Worm (Caenorhabditis elegans): ENCODE measurements around the gene F58E6.4.

F58E6.4 gene

DNA sequence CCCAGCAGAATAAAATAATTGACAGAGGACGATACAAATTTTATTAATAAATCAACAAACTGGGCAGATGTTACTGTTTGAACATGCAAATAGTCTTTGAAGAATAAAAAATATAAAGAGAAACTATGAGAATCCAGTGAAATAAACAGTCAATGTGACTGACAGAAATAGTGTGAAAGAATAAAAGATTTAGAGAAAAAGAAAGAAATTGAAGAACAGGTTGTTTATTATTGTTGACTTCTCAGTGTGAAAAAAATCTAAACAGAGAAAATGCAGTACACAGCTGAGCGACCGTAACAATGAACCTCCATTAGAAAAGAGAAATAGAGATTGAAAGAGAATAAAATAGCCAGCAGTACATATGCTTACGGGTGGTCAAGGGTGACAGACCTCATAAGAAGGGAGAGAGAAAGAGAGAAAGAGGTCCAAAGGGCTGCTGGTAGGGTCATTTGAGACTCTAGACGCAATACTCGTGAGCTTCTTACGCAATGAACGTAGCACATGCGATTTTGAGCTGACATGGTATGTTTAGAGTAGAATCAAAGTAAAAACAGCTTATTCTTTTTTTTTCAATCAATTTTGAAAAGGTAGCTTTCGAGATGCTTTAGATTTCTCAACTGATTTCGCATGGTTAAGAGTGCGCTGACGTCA is 26.1 kb downstream of the F58E6.4 start, which contains the start of gene slcr-46.3:
TSS of gene slcr-46.3 (minus strand) at position 86 of the 651 bp plus-strand sequence.
- peak; percentile 89 for TF ChIP-seq pha-4 (tag; optimal IDR thresholded peaks at IDR 0.05)
- TF ChIP-seq fkh-2 (tag; optimal IDR thresholded peaks at IDR 0.05): no peak
- TF ChIP-seq eor-1 (tag; optimal IDR thresholded peaks at IDR 0.05): no peak
- no peak for TF ChIP-seq sea-2 (GFP tag; optimal IDR thresholded peaks at IDR 0.05)
- no peak for TF ChIP-seq aly-2 (tag; optimal IDR thresholded peaks at IDR 0.05)

DNA sequence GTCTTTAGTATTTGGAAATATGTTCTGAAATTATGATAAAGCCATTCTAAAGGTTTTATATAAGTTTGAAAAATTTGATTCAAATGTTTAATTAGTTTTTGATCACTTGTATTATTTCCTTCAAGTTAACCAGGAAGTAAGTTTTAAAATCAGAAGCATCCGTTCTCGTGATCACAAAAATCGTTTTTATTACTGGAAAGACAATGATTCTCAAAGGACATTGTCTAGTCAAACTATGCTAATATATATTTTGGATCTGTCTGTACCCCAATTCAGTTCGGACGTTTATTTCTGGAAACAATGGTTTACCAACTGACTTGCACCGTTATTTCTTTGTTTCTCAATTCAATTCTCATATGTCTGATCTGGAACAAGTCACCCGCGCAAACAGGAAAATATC is 33.8 kb downstream of the F58E6.4 start, which contains the start of gene str-188:
TSS of gene str-188 (plus strand) at position 301 of the 400 bp plus-strand sequence.
- TF ChIP-seq ZK546.5 (tag; optimal IDR thresholded peaks at IDR 0.05): no peak
- no peak for TF ChIP-seq tbx-2 (tag; optimal IDR thresholded peaks at IDR 0.05)
- TF ChIP-seq daf-12 (tag; optimal IDR thresholded peaks at IDR 0.05): no peak
- no peak for TF ChIP-seq sea-2 (GFP tag; optimal IDR thresholded peaks at IDR 0.05)

DNA sequence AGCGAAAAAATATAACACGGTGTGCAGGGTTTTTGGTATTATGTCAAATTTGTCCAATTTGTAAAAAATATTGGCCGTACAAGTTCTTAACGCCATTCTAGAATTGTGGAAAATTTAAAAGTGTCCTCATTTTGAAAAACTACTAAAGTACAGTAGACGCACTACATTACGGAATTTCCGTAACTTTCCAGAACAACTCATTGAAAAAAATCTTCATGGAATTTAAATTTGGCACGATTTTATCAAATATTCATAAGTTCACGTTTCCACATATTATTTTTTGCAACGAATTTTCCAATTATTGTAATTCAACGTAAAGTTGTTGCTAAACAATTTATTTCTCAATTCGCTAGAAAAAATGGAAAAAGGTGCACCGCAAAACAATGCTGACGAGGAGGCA is 35.3 kb downstream of the F58E6.4 start, which contains the start of gene F40F9.3:
TSS of gene F40F9.3 (plus strand) at position 301 of the 400 bp plus-strand sequence.
- TF ChIP-seq nhr-67 (tag; optimal IDR thresholded peaks at IDR 0.05): no peak
- no peak for TF ChIP-seq nhr-237 (tag; optimal IDR thresholded peaks at IDR 0.05)
- TF ChIP-seq skn-1 (tag; optimal IDR thresholded peaks at IDR 0.05): no peak
- TF ChIP-seq lin-39 (tag; optimal IDR thresholded peaks at IDR 0.05): no peak
- no peak for TF ChIP-seq elt-2 (tag; optimal IDR thresholded peaks at IDR 0.05)
- no peak for TF ChIP-seq fos-1 (tag; optimal IDR thresholded peaks at IDR 0.05)
- no peak for TF ChIP-seq lin-15B (tag; optimal IDR thresholded peaks at IDR 0.05)
- TF ChIP-seq nhr-28 (tag; optimal IDR thresholded peaks at IDR 0.05): no peak

DNA sequence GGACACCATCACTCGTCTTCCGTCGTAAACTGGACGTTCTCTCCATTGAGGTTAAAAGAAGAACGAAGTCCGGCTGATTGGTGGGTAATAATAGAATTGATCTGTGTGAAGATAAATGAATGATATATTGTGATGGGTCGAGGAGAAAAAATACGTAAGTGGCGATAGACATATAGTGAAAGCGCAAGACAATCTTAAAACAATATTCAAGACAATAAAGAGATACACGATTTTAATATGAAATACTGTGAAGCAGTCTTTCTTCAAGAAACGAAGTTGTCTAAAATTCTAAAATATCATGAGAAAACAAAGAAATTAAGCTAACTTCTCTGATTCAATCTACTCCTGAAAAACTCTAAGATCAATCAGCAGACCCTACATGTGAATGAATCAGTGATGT is 36.7 kb downstream of the F58E6.4 start, which contains the start of gene F40F9.10:
TSS of gene F40F9.10 (minus strand) at position 101 of the 400 bp plus-strand sequence.
- TF ChIP-seq egl-5 (tag; optimal IDR thresholded peaks at IDR 0.05): no peak
- no peak for TF ChIP-seq elt-1 (tag; optimal IDR thresholded peaks at IDR 0.05)
- TF ChIP-seq nhr-23 (tag; optimal IDR thresholded peaks at IDR 0.05): no peak
- no peak for TF ChIP-seq ceh-28 (tag; optimal IDR thresholded peaks at IDR 0.05)

DNA sequence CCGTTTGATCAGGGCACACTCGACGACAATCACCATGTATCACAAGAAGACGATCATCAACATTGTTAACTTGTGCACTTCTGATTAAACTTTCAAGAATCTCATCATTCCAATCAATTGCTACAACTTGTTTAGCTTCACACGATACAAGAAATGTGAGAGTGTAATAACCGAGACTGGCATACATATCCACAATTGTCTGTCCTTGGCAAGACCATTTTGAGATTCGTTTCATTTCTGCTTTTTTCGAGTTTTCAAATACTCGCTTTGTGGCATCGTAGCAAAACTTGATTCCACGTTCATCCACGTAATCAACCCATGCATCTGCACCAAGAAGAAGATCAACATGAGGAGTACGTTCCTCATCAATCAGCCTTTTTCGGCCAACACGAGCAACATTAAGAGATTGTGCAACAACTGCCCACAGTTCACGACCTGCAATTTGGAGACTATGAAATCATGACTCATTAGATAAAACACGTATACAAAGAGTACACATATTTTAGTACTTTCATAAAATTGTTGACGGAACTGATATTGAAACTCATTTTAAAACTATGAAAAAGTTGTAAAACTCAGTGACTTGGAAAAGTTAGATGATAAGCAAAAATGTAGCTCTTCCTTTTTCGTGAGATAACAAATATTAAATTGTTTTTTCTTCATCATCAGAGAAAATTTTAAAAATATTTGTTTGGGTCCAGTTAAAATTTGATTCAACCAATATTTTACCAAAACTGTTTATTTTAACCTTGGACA is 37.6 kb downstream of the F58E6.4 start:
- TF ChIP-seq jun-1 (tag; optimal IDR thresholded peaks at IDR 0.05): peak; percentile 39
- no peak for TF ChIP-seq ceh-82 (tag; optimal IDR thresholded peaks at IDR 0.05)
- TF ChIP-seq pqm-1 (tag; optimal IDR thresholded peaks at IDR 0.05): peak; percentile 32
- TF ChIP-seq elt-2 (tag; optimal IDR thresholded peaks at IDR 0.05): peak; percentile 59
- no peak for TF ChIP-seq eor-1 (tag; optimal IDR thresholded peaks at IDR 0.05)

DNA sequence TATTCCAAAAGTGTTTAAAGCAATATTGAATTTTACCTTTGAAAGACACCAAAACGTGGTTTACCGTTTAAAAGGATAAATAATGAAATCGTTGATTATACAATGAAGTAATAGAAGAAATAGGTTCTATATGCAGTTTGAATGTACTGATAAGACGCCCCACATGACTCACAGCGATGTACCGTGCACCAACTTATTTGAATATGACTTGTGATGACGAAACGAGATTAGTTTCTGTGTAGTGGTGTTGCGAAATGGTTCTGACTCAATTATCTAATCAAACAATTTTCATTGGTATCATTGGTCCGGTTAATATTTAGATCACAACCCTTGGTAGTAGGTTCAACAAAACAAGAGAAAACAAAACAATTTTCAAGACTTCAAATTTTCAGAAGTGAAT is 39.0 kb downstream of the F58E6.4 start:
- TF ChIP-seq fkh-10 (GFP tag; optimal IDR thresholded peaks at IDR 0.05): no peak
- TF ChIP-seq elt-2 (tag; optimal IDR thresholded peaks at IDR 0.05): peak; percentile 71
- TF ChIP-seq pqm-1 (tag; optimal IDR thresholded peaks at IDR 0.05): peak; percentile 79
- TF ChIP-seq pha-4 (tag; optimal IDR thresholded peaks at IDR 0.05): peak; percentile 15

DNA sequence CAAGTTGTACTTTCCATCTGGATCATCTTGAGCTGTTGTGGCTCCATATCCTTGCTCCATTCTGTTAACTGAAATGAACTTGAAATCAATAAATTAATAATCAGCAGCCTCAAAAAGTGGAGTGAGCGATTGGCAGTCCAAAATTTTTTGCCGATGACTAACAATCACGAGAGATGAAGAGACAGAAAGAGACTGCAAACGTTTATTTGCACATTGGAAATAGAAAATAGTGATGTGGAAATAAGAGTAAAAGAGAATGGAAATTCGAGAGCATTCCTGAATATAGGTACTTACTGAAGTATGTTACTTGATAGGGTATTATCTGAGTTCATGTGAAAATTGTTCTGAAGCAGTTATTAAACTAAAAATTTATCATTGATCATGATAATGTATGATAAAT is 40.5 kb downstream of the F58E6.4 start, which contains the start of gene tag-120:
TSS of gene tag-120 (minus strand) at position 68 of the 400 bp plus-strand sequence.
- TF ChIP-seq ceh-9 (tag; optimal IDR thresholded peaks at IDR 0.05) (no peak), pqm-1 (tag; optimal IDR thresholded peaks at IDR 0.05) (peak; percentile 19), pha-4 (tag; optimal IDR thresholded peaks at IDR 0.05) (peak; percentile 61), ceh-16 (tag; optimal IDR thresholded peaks at IDR 0.05) (no peak), elt-2 (tag; optimal IDR thresholded peaks at IDR 0.05) (peak; percentile 32)

DNA sequence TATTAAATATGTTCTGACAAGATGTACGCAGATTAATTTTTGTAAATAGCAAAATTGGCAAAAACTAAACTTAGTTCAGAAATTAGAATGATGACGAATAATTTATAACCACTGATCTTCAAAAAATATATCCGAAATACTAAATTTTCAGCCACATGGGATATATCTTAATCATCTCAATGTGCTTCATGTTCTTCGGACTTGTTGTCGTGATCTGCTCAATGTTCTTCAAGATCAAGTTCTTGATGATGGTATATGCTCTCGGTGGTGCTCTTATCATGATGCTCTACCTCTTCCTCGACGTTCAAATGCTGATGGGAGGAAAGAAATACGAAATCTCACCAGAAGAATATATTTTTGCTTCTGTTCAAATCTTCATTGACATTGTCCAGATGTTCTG is 43.6 kb downstream of the F58E6.4 start:
- no peak for TF ChIP-seq eor-1 (tag; optimal IDR thresholded peaks at IDR 0.05)
- no peak for TF ChIP-seq mml-1 (tag; optimal IDR thresholded peaks at IDR 0.05)
- TF ChIP-seq R02D3.7 (tag; optimal IDR thresholded peaks at IDR 0.05): no peak
- TF ChIP-seq unc-39 (tag; optimal IDR thresholded peaks at IDR 0.05): no peak
- TF ChIP-seq nhr-67 (tag; optimal IDR thresholded peaks at IDR 0.05): no peak
- no peak for TF ChIP-seq ceh-9 (tag; optimal IDR thresholded peaks at IDR 0.05)
- TF ChIP-seq aly-2 (tag; optimal IDR thresholded peaks at IDR 0.05): no peak
- TF ChIP-seq nhr-76 (tag; optimal IDR thresholded peaks at IDR 0.05): no peak
- TF ChIP-seq fos-1 (tag; optimal IDR thresholded peaks at IDR 0.05): no peak
- TF ChIP-seq skn-1 (tag; optimal IDR thresholded peaks at IDR 0.05): no peak
- TF ChIP-seq sea-2 (GFP tag; optimal IDR thresholded peaks at IDR 0.05): no peak
- TF ChIP-seq tbx-2 (tag; optimal IDR thresholded peaks at IDR 0.05): no peak
- no peak for TF ChIP-seq nhr-23 (tag; optimal IDR thresholded peaks at IDR 0.05)
- no peak for TF ChIP-seq lsy-12 (tag; optimal IDR thresholded peaks at IDR 0.05)
- TF ChIP-seq fkh-2 (tag; optimal IDR thresholded peaks at IDR 0.05): no peak
- no peak for TF ChIP-seq nhr-28 (tag; optimal IDR thresholded peaks at IDR 0.05)
- no peak for TF ChIP-seq nfya-1 (tag; optimal IDR thresholded peaks at IDR 0.05; ENCODE audit: insufficient read depth)

Measured in whole organism, L3 larva.